Worm (Caenorhabditis elegans): ENCODE results near the gene R107.5.
A peak's percentile ranks its signal among the peaks of the same experiment; 100 is the strongest.

Gene R107.5

ce11 chrIII:9051119-9051597 lies 2.4 kb downstream of the R107.5 start (continued):
- no peak for TF ChIP-seq sup-37 (GFP tag; optimal IDR thresholded peaks at IDR 0.05)
- peak; percentile 21 for TF ChIP-seq C04F5.9 (tag; optimal IDR thresholded peaks at IDR 0.05)
- TF ChIP-seq nhr-237 (tag; optimal IDR thresholded peaks at IDR 0.05) = peak; percentile 91
- peak; percentile 80 for TF ChIP-seq mab-9 (GFP tag; IDR thresholded peaks at IDR 0.05)
- no peak for TF ChIP-seq hlh-4 (tag; optimal IDR thresholded peaks at IDR 0.05)
- peak in 3 of 6 experiments; percentile 85 to 86 (median 86) for TF ChIP-seq elt-3 (tag; optimal IDR thresholded peaks at IDR 0.05)
- TF ChIP-seq C16A3.4 (tag; optimal IDR thresholded peaks at IDR 0.05) = peak; percentile 76
- peak in 1 of 3 experiments; percentile 58 for TF ChIP-seq ceh-82 (tag; optimal IDR thresholded peaks at IDR 0.05)
- peak; percentile 45 for TF ChIP-seq isw-1 (GFP tag; IDR thresholded peaks at IDR 0.05)
- TF ChIP-seq mdl-1 (tag; optimal IDR thresholded peaks at IDR 0.05) = peak in 1 of 2 experiments; percentile 63
- TF ChIP-seq snu-23 (GFP tag; optimal IDR thresholded peaks at IDR 0.05) = peak; percentile 89
- peak; percentile 3 for TF ChIP-seq jun-1 (tag; optimal IDR thresholded peaks at IDR 0.05)
- peak; percentile 64 for TF ChIP-seq xbp-1 (tag; optimal IDR thresholded peaks at IDR 0.05)
- no peak for TF ChIP-seq nhr-77 (tag; optimal IDR thresholded peaks at IDR 0.05)
- TF ChIP-seq ztf-11 (tag; optimal IDR thresholded peaks at IDR 0.05) = no peak
- peak; percentile 52 for TF ChIP-seq dsc-1 (tag; optimal IDR thresholded peaks at IDR 0.05)
- no peak for TF ChIP-seq zag-1 (tag; optimal IDR thresholded peaks at IDR 0.05)
- no peak for TF ChIP-seq nhr-12 (tag; optimal IDR thresholded peaks at IDR 0.05)
- TF ChIP-seq ceh-90 (tag; optimal IDR thresholded peaks at IDR 0.05) = no peak
- no peak for TF ChIP-seq unc-98 (GFP tag; IDR thresholded peaks at IDR 0.05)
- no peak for TF ChIP-seq fos-1 (tag; optimal IDR thresholded peaks at IDR 0.05)
- TF ChIP-seq lin-14 (GFP tag; optimal IDR thresholded peaks at IDR 0.05) = peak; percentile 81
- TF ChIP-seq fkh-10 (GFP tag; optimal IDR thresholded peaks at IDR 0.05) = no peak
- peak; percentile 83 for TF ChIP-seq nhr-19 (GFP tag; conservative IDR thresholded peaks at IDR 0.05)
- no peak for TF ChIP-seq Y116A8C.19 (tag; optimal IDR thresholded peaks at IDR 0.05; ENCODE audit: borderline replicate concordance)
- TF ChIP-seq mep-1 (tag; optimal IDR thresholded peaks at IDR 0.05) = peak; percentile 98
- TF ChIP-seq C34B4.2 (tag; optimal IDR thresholded peaks at IDR 0.05) = no peak
- no peak for TF ChIP-seq egl-13 (tag; optimal IDR thresholded peaks at IDR 0.05)
- TF ChIP-seq unc-30 (tag; optimal IDR thresholded peaks at IDR 0.05) = no peak
- peak; percentile 62 for TF ChIP-seq elt-2 (tag; optimal IDR thresholded peaks at IDR 0.05)
- TF ChIP-seq vab-15 (tag; optimal IDR thresholded peaks at IDR 0.05) = no peak
- peak; percentile 99 for TF ChIP-seq aly-2 (tag; optimal IDR thresholded peaks at IDR 0.05)
- TF ChIP-seq egl-27 (tag; optimal IDR thresholded peaks at IDR 0.05) = peak in 1 of 2 experiments; percentile 17
- TF ChIP-seq rnt-1 (tag; optimal IDR thresholded peaks at IDR 0.05) = peak; percentile 75
- no peak for TF ChIP-seq hlh-17 (GFP tag; optimal IDR thresholded peaks at IDR 0.05; ENCODE audit: borderline replicate concordance)
- TF ChIP-seq pag-3 (tag; optimal IDR thresholded peaks at IDR 0.05; ENCODE audit: borderline replicate concordance, insufficient read depth) = peak; percentile 36
- no peak for TF ChIP-seq aha-1 (tag; optimal IDR thresholded peaks at IDR 0.05)
- peak; percentile 84 for TF ChIP-seq nhr-20 (tag; optimal IDR thresholded peaks at IDR 0.05)
- no peak for TF ChIP-seq unc-130 (tag; optimal IDR thresholded peaks at IDR 0.05)
- TF ChIP-seq lir-3 (tag; optimal IDR thresholded peaks at IDR 0.05; ENCODE audit: poor library complexity) = peak; percentile 35
- no peak for TF ChIP-seq mef-2 (tag; optimal IDR thresholded peaks at IDR 0.05)
- no peak for TF ChIP-seq ces-1 (GFP tag; optimal IDR thresholded peaks at IDR 0.05)
- TF ChIP-seq unc-62 (GFP tag; optimal IDR thresholded peaks at IDR 0.05) = no peak
- TF ChIP-seq ets-5 (GFP tag; IDR thresholded peaks at IDR 0.05) = no peak
- TF ChIP-seq lsy-2 (tag; optimal IDR thresholded peaks at IDR 0.05) = peak; percentile 79 to 87
- TF ChIP-seq fkh-4 (tag; optimal IDR thresholded peaks at IDR 0.05; ENCODE audit: borderline replicate concordance) = no peak
- TF ChIP-seq lin-15B (tag; optimal IDR thresholded peaks at IDR 0.05) = peak; percentile 23
- TF ChIP-seq F16B12.6 (tag; optimal IDR thresholded peaks at IDR 0.05) = peak; percentile 30
- no peak for TF ChIP-seq pqm-1 (tag; optimal IDR thresholded peaks at IDR 0.05)
- TF ChIP-seq nhr-47 (tag; optimal IDR thresholded peaks at IDR 0.05) = peak; percentile 68
- TF ChIP-seq nhr-85 (tag) = peak; percentile 95
- peak; percentile 43 for TF ChIP-seq zip-4 (GFP tag; optimal IDR thresholded peaks at IDR 0.05)

Measured in whole organism, L1 larva.